Worm (Caenorhabditis elegans) whole organism, L1 larva: Measurements from ENCODE around the gene C43H6.4.

ENCODE experiments used
- C34B4.2 ChIP-seq: sonication (generic microtip); optimal IDR thresholded peaks from 2 replicates; lab custom pipeline; 2017; ENCODE audit warnings: mild to moderate bottlenecking, missing genetic modification characterization, missing compliant biosample characterization
- F16B12.6 ChIP-seq: fragments of 150-350 bp; optimal IDR thresholded peaks from 2 replicates; lab custom pipeline; 2014; ENCODE audit warnings: missing biosample characterization, missing genetic modification characterization
- Y116A8C.19 ChIP-seq: sonication (generic microtip); optimal IDR thresholded peaks from 2 replicates; lab custom pipeline; 2016; ENCODE audit warnings: missing compliant biosample characterization, missing genetic modification characterization, borderline replicate concordance
- alr-1 ChIP-seq: fragments of 200-800 bp; sonication (Bioruptor generic); optimal IDR thresholded peaks from 2 replicates; lab custom pipeline; 2018; ENCODE audit warnings: borderline replicate concordance, mild to moderate bottlenecking, missing genetic modification characterization, missing compliant biosample characterization
- blmp-1 ChIP-seq: fragments of 150-350 bp; optimal IDR thresholded peaks from 2 replicates; lab custom pipeline; 2014; ENCODE audit warnings: missing biosample characterization, missing genetic modification characterization
- ceh-63 ChIP-seq: fragments of 200-800 bp; sonication (Bioruptor generic); optimal IDR thresholded peaks from 2 replicates; lab custom pipeline; 2018; ENCODE audit warnings: mild to moderate bottlenecking, missing genetic modification characterization, missing compliant biosample characterization
- ceh-8 ChIP-seq: fragments of 200-800 bp; sonication (Bioruptor generic); optimal IDR thresholded peaks from 2 replicates; lab custom pipeline; 2018; ENCODE audit warnings: mild to moderate bottlenecking, missing genetic modification characterization, moderate library complexity, missing compliant biosample characterization
- ceh-82 ChIP-seq, 3 experiments: fragments of 150-350 bp in 1 of 3; sonication (generic microtip) in 2 of 3; optimal IDR thresholded peaks; 2 replicates each; lab custom pipeline; 2014 to 2017; ENCODE audit warnings: missing biosample characterization in 3 of 3, missing genetic modification characterization in 3 of 3
- ceh-88 ChIP-seq: fragments of 200-800 bp; sonication (Bioruptor generic); IDR thresholded peaks from 2 replicates; pipeline ENCODE4 v1.3.6; 2022; ENCODE audit warnings: missing genetic modification characterization, missing compliant biosample characterization
- ces-1 ChIP-seq: fragments of 150-350 bp; optimal IDR thresholded peaks from 2 replicates; lab custom pipeline; 2014; ENCODE audit warnings: missing biosample characterization, missing genetic modification reagents, missing genetic modification characterization
- dpl-1 ChIP-seq, 3 experiments: fragments of 150-350 bp in 2 of 3; sonication (generic microtip) in 1 of 3; optimal IDR thresholded peaks; 2 replicates each; lab custom pipeline; 2014 to 2017; ENCODE audit warnings: missing biosample characterization in 3 of 3, missing genetic modification characterization in 3 of 3, missing genetic modification reagents in 3 of 3
- efl-1 ChIP-seq, 4 experiments: fragments of 150-350 bp; optimal IDR thresholded peaks in 3 of 4; peaks in 1 of 4; 1 replicate in 1 of 4; 2 replicates in 3 of 4; lab custom pipeline; 2014; ENCODE audit warnings: missing biosample characterization in 2 of 4, missing genetic modification characterization in 2 of 4, missing genetic modification reagents in 2 of 4
- elt-2 ChIP-seq: sonication (generic microtip); optimal IDR thresholded peaks from 2 replicates; lab custom pipeline; 2016; ENCODE audit warnings: missing genetic modification characterization, mild to moderate bottlenecking, inconsistent platforms, missing compliant biosample characterization, missing genetic modification reagents
- elt-3 ChIP-seq, 6 experiments: fragments of 150-350 bp in 1 of 6; sonication (generic microtip); optimal IDR thresholded peaks; 2 replicates each; lab custom pipeline; 2017 to 2018; ENCODE audit warnings: missing biosample characterization in 6 of 6, missing genetic modification characterization in 6 of 6, inconsistent platforms in 1 of 6
- fkh-4 ChIP-seq: sonication (generic microtip); optimal IDR thresholded peaks from 2 replicates; lab custom pipeline; 2016; ENCODE audit warnings: missing compliant biosample characterization, missing genetic modification characterization, borderline replicate concordance
- fkh-8 ChIP-seq: sonication (generic microtip); optimal IDR thresholded peaks from 2 replicates; lab custom pipeline; 2016; ENCODE audit warnings: mild to moderate bottlenecking, missing genetic modification characterization, missing compliant biosample characterization
- fos-1 ChIP-seq: fragments of 150-350 bp; optimal IDR thresholded peaks from 2 replicates; lab custom pipeline; 2014; ENCODE audit warnings: missing biosample characterization, missing genetic modification characterization
- grh-1 ChIP-seq: fragments of 200-800 bp; sonication (Bioruptor generic); IDR thresholded peaks from 2 replicates; pipeline ENCODE4 v1.3.6; 2022; ENCODE audit warnings: missing genetic modification reagents, missing genetic modification characterization, missing compliant biosample characterization
- hlh-4 ChIP-seq: sonication (generic microtip); optimal IDR thresholded peaks from 2 replicates; lab custom pipeline; 2016; ENCODE audit warnings: mild to moderate bottlenecking, missing genetic modification characterization, missing compliant biosample characterization
- irx-1 ChIP-seq: sonication (generic microtip); optimal IDR thresholded peaks from 2 replicates; lab custom pipeline; 2016; ENCODE audit warnings: missing genetic modification characterization, missing compliant biosample characterization
- isw-1 ChIP-seq: fragments of 200-800 bp; sonication (Bioruptor generic); IDR thresholded peaks from 2 replicates; pipeline ENCODE4 v1.3.6; 2022; ENCODE audit warnings: missing genetic modification characterization, missing compliant biosample characterization
- lin-13 ChIP-seq: fragments of 150-350 bp; optimal IDR thresholded peaks from 2 replicates; lab custom pipeline; 2014; ENCODE audit warnings: missing biosample characterization, missing genetic modification reagents, missing genetic modification characterization
- lsy-2 ChIP-seq, 2 experiments: fragments of 150-350 bp; optimal IDR thresholded peaks; 2 replicates each; lab custom pipeline; 2014; ENCODE audit warnings: missing biosample characterization in 2 of 2, missing genetic modification characterization in 2 of 2
- mab-9 ChIP-seq: fragments of 200-800 bp; sonication (Bioruptor generic); IDR thresholded peaks from 2 replicates; pipeline ENCODE4 v1.3.6; 2022; ENCODE audit warnings: missing genetic modification reagents, missing genetic modification characterization, missing compliant biosample characterization
- mdl-1 ChIP-seq, 2 experiments: fragments of 150-350 bp; optimal IDR thresholded peaks; 2 replicates each; lab custom pipeline; 2014 to 2017; ENCODE audit warnings: missing biosample characterization in 2 of 2, missing genetic modification characterization in 2 of 2, inconsistent platforms in 1 of 2
- mef-2 ChIP-seq: fragments of 150-350 bp; optimal IDR thresholded peaks from 2 replicates; lab custom pipeline; 2014; ENCODE audit warnings: missing biosample characterization, missing genetic modification characterization
- mep-1 ChIP-seq: fragments of 150-350 bp; optimal IDR thresholded peaks from 2 replicates; lab custom pipeline; 2014; ENCODE audit warnings: missing biosample characterization, missing genetic modification characterization
- nhr-12 ChIP-seq: sonication (generic microtip); optimal IDR thresholded peaks from 2 replicates; lab custom pipeline; 2017; ENCODE audit warnings: missing biosample characterization, missing genetic modification characterization
- nhr-28 ChIP-seq: fragments of 150-350 bp; optimal IDR thresholded peaks from 2 replicates; lab custom pipeline; 2014; ENCODE audit warnings: missing biosample characterization, missing genetic modification characterization
- nhr-71 ChIP-seq: sonication (generic microtip); optimal IDR thresholded peaks from 2 replicates; lab custom pipeline; 2016; ENCODE audit warnings: mild to moderate bottlenecking, missing genetic modification characterization, moderate library complexity, missing compliant biosample characterization
- nhr-76 ChIP-seq: sonication (generic microtip); optimal IDR thresholded peaks from 2 replicates; lab custom pipeline; 2017; ENCODE audit warnings: missing biosample characterization, missing genetic modification characterization
- nhr-77 ChIP-seq: fragments of 150-350 bp; optimal IDR thresholded peaks from 2 replicates; lab custom pipeline; 2014; ENCODE audit warnings: missing biosample characterization, missing genetic modification characterization
- nhr-84 ChIP-seq: sonication (generic microtip); optimal IDR thresholded peaks from 2 replicates; lab custom pipeline; 2017; ENCODE audit warnings: missing biosample characterization, missing genetic modification characterization
- nhr-85 ChIP-seq: sonication (generic microtip); peaks from one replicate; lab custom pipeline; 2016; ENCODE audit warnings: missing genetic modification characterization, inconsistent platforms, missing compliant biosample characterization
- pag-3 ChIP-seq: sonication (generic microtip); optimal IDR thresholded peaks from 2 replicates; lab custom pipeline; 2017; ENCODE audit warnings: missing genetic modification characterization, mild to moderate bottlenecking, missing compliant biosample characterization, antibody characterized with exemption, borderline replicate concordance; ENCODE audit not compliant: insufficient read depth
- pqm-1 ChIP-seq: sonication (generic microtip); optimal IDR thresholded peaks from 3 replicates; lab custom pipeline; 2017; ENCODE audit warnings: missing biosample characterization, missing genetic modification characterization
- snpc-4 ChIP-seq: fragments of 150-350 bp; optimal IDR thresholded peaks from 2 replicates; lab custom pipeline; 2014; ENCODE audit warnings: missing biosample characterization, missing genetic modification characterization
- sox-4 ChIP-seq: sonication (generic microtip); optimal IDR thresholded peaks from 2 replicates; lab custom pipeline; 2016; ENCODE audit warnings: missing genetic modification characterization, missing compliant biosample characterization
- sptf-1 ChIP-seq: fragments of 150-350 bp; optimal IDR thresholded peaks from 2 replicates; lab custom pipeline; 2014; ENCODE audit warnings: missing biosample characterization, missing genetic modification characterization
- swsn-7 ChIP-seq: sonication (generic microtip); optimal IDR thresholded peaks from 2 replicates; lab custom pipeline; 2016; ENCODE audit warnings: missing genetic modification characterization, missing compliant biosample characterization
- tbx-2 ChIP-seq: sonication (generic microtip); optimal IDR thresholded peaks from 2 replicates; lab custom pipeline; 2016; ENCODE audit warnings: missing genetic modification characterization, missing compliant biosample characterization
- tlp-1 ChIP-seq: fragments of 150-350 bp; optimal IDR thresholded peaks from 2 replicates; lab custom pipeline; 2014; ENCODE audit warnings: missing biosample characterization, missing genetic modification characterization
- unc-30 ChIP-seq: sonication (generic microtip); optimal IDR thresholded peaks from 2 replicates; lab custom pipeline; 2017; ENCODE audit warnings: missing biosample characterization, missing genetic modification characterization
- unc-62 ChIP-seq: fragments of 150-350 bp; optimal IDR thresholded peaks from 2 replicates; lab custom pipeline; 2014; ENCODE audit warnings: missing biosample characterization, missing genetic modification reagents, missing genetic modification characterization
- unc-86 ChIP-seq: sonication (generic microtip); optimal IDR thresholded peaks from 2 replicates; lab custom pipeline; 2016; ENCODE audit warnings: missing genetic modification characterization, missing compliant biosample characterization
- unc-98 ChIP-seq: fragments of 200-800 bp; sonication (Bioruptor generic); IDR thresholded peaks from 2 replicates; pipeline ENCODE4 v1.3.6; 2022; ENCODE audit warnings: missing genetic modification characterization, missing compliant biosample characterization

The C43H6.4 gene

ce11 chrX:2364703-2365299, 39.0 kb upstream of the C43H6.4 start (continued):
- no peak for TF ChIP-seq C34B4.2 (tag; lab: Kevin White, UChicago)
- peak in 1 of 2 experiments; percentile 23 for TF ChIP-seq mdl-1 (tag; optimal IDR thresholded peaks at IDR 0.05; lab: Kevin White, UChicago)
- peak; percentile 55 to 62 for TF ChIP-seq efl-1 (optimal IDR thresholded peaks at IDR 0.05; lab: Kevin White, UChicago)
- peak in 1 of 2 experiments; percentile 94 for TF ChIP-seq efl-1 (GFP tag; optimal IDR thresholded peaks at IDR 0.05 in 1 of 2; lab: Kevin White, UChicago)
- no peak for TF ChIP-seq ceh-63 (GFP tag; lab: Kevin White, UChicago)
- TF ChIP-seq dpl-1 (GFP tag; optimal IDR thresholded peaks at IDR 0.05; lab: Kevin White, UChicago), result peak in 2 of 3 experiments; percentile 23 to 37
- no peak for TF ChIP-seq F16B12.6 (tag; lab: Kevin White, UChicago)
- TF ChIP-seq unc-62, result no peak
- TF ChIP-seq isw-1 (GFP tag; lab: Robert Waterston, UW), result peak; percentile 48
- TF ChIP-seq ces-1 (GFP tag; lab: Kevin White, UChicago), result no peak
- TF ChIP-seq fkh-8, result peak; percentile 89
- TF ChIP-seq nhr-77 (tag; lab: Kevin White, UChicago), result peak; percentile 85
- peak; percentile 67 for TF ChIP-seq elt-2
- peak; percentile 79 for TF ChIP-seq swsn-7
- TF ChIP-seq nhr-28 (tag; lab: Kevin White, UChicago), result peak; percentile 46
- TF ChIP-seq unc-86 (tag; lab: Kevin White, UChicago), result no peak
- peak; percentile 67 for TF ChIP-seq snpc-4
- peak; percentile 82 for TF ChIP-seq grh-1 (GFP tag; lab: Robert Waterston, UW)
- peak; percentile 94 for TF ChIP-seq nhr-85 (tag; lab: Kevin White, UChicago)
- TF ChIP-seq sptf-1 (tag; lab: Kevin White, UChicago), result no peak
- no peak for TF ChIP-seq unc-30 (tag; lab: Kevin White, UChicago)
- TF ChIP-seq nhr-84, result no peak
- TF ChIP-seq blmp-1 (tag; lab: Kevin White, UChicago), result no peak
- no peak for TF ChIP-seq fkh-4 (tag; lab: Kevin White, UChicago)
- TF ChIP-seq mab-9, result peak; percentile 69; the same call in 1 of the 2 replicates
- TF ChIP-seq Y116A8C.19 (tag; lab: Kevin White, UChicago), result no peak
- no peak for TF ChIP-seq tlp-1 (tag; lab: Kevin White, UChicago)
- peak; percentile 44 for TF ChIP-seq nhr-12
- TF ChIP-seq mef-2, result no peak
- peak; percentile 85 for TF ChIP-seq lin-13 (GFP tag; lab: Kevin White, UChicago)
- no peak for TF ChIP-seq pag-3 (tag; lab: Kevin White, UChicago)
- peak; percentile 88 for TF ChIP-seq ceh-8 (GFP tag; lab: Kevin White, UChicago)
- TF ChIP-seq ceh-88, result peak; percentile 81
- peak; percentile 87 to 88 for TF ChIP-seq lsy-2 (tag; optimal IDR thresholded peaks at IDR 0.05; lab: Kevin White, UChicago)
- TF ChIP-seq elt-3 (tag; optimal IDR thresholded peaks at IDR 0.05; lab: Kevin White, UChicago), result peak in 5 of 6 experiments; percentile 32 to 96 (median 77)
- no peak for TF ChIP-seq nhr-76
- peak; percentile 85 for TF ChIP-seq irx-1 (tag; lab: Kevin White, UChicago)
- TF ChIP-seq tbx-2 (tag; lab: Kevin White, UChicago), result peak; percentile 83
- TF ChIP-seq nhr-71, result peak; percentile 91
- peak; percentile 88 for TF ChIP-seq sox-4 (tag; lab: Kevin White, UChicago)
- TF ChIP-seq hlh-4 (tag; lab: Kevin White, UChicago), result no peak
- peak; percentile 78 for TF ChIP-seq fos-1
- TF ChIP-seq alr-1 (tag; lab: Kevin White, UChicago), result no peak
- TF ChIP-seq unc-98 (GFP tag; lab: Robert Waterston, UW), result no peak
- peak; percentile 52 to 85 (median 81) for TF ChIP-seq ceh-82 (tag; optimal IDR thresholded peaks at IDR 0.05; lab: Kevin White, UChicago)
- TF ChIP-seq mep-1 (tag; lab: Kevin White, UChicago), result peak; percentile 94
- TF ChIP-seq pqm-1 (tag; lab: Kevin White, UChicago), result no peak
- TF ChIP-seq, all 84 proteins: peak for 54
